Fruit fly (Drosophila melanogaster): ENCODE data around the gene Aven.
A peak's percentile ranks its signal among the peaks of the same experiment; 100 is the strongest.

Aven gene

dm6 chrX:12591223-12592120 is 38.0 kb downstream of the Aven start:
- TF ChIP-seq ken (GFP tag; IDR thresholded peaks at IDR 0.05) (no peak), CG17568 (GFP tag; optimal IDR thresholded peaks at IDR 0.05) (no peak), CG10321 (GFP tag; IDR thresholded peaks at IDR 0.05) (no peak), PHDP (tag; optimal IDR thresholded peaks at IDR 0.05) (peak; percentile 25), Hr3 (GFP tag; optimal IDR thresholded peaks at IDR 0.05) (peak; percentile 22), scrt (GFP tag; optimal IDR thresholded peaks at IDR 0.05) (no peak), al (GFP tag; IDR thresholded peaks at IDR 0.05) (no peak), CG14014 (GFP tag; IDR thresholded peaks at IDR 0.05) (0 out of 2 replicates have a peak, but pooled peaks have one; percentile 12), twi (tag; optimal IDR thresholded peaks at IDR 0.05) (peak; percentile 13), CG8388 (GFP tag; optimal IDR thresholded peaks at IDR 0.05) (peak; percentile 39), Asciz (GFP tag; optimal IDR thresholded peaks at IDR 0.05) (peak; percentile 31), CG43689 (GFP tag; IDR thresholded peaks at IDR 0.05) (no peak), CG1603 (tag; optimal IDR thresholded peaks at IDR 0.05) (peak; percentile 46), Nf-YC (tag; optimal IDR thresholded peaks at IDR 0.05) (peak; percentile 56), D19B (GFP tag; optimal IDR thresholded peaks at IDR 0.05) (no peak), hbn (GFP tag; IDR thresholded peaks at IDR 0.05; ENCODE audit: partially characterized antibody) (no peak), CG14050 (GFP tag; IDR thresholded peaks at IDR 0.05) (no peak), CG32532 (GFP tag; IDR thresholded peaks at IDR 0.05) (peak; percentile 42; the same call in 1 of the 2 replicates), CG2202 (tag; optimal IDR thresholded peaks at IDR 0.05) (no peak), Nf-YB (GFP tag; optimal IDR thresholded peaks at IDR 0.05) (peak; percentile 46), CG10959 (GFP tag; IDR thresholded peaks at IDR 0.05) (no peak), CG1024 (GFP tag; IDR thresholded peaks at IDR 0.05) (0 out of 2 replicates have a peak, but pooled peaks have one; percentile 5), pho (GFP tag; optimal IDR thresholded peaks at IDR 0.05) (peak; percentile 19), grau (tag; optimal IDR thresholded peaks at IDR 0.05) (peak; percentile 48), dmrt11E (tag; optimal IDR thresholded peaks at IDR 0.05) (peak; percentile 50), Chrac-16 (GFP tag; optimal IDR thresholded peaks at IDR 0.05) (peak; percentile 58), CG13624 (GFP tag; optimal IDR thresholded peaks at IDR 0.05) (peak; percentile 12), unc-4 (GFP tag; IDR thresholded peaks at IDR 0.05; ENCODE audit: partially characterized antibody) (no peak), tup (GFP tag; optimal IDR thresholded peaks at IDR 0.05) (no peak), MESR4 (GFP tag; optimal IDR thresholded peaks at IDR 0.05) (peak; percentile 64), CG11696 (GFP tag; IDR thresholded peaks at IDR 0.05) (no peak), CG7839 (tag; optimal IDR thresholded peaks at IDR 0.05) (peak; percentile 50), CG6854 (GFP tag; optimal IDR thresholded peaks at IDR 0.05) (peak; percentile 36), phol (tag; optimal IDR thresholded peaks at IDR 0.05) (peak; percentile 63), kay (GFP tag; optimal IDR thresholded peaks at IDR 0.05) (peak; percentile 77), CG10979 (tag; optimal IDR thresholded peaks at IDR 0.05) (peak; percentile 66), Ptx1 (GFP tag; IDR thresholded peaks at IDR 0.05) (0 out of 2 replicates have a peak, but pooled peaks have one; percentile 16), Hr78 (GFP tag; optimal IDR thresholded peaks at IDR 0.05) (peak in 1 of 2 experiments; percentile 66), cg (GFP tag; optimal IDR thresholded peaks at IDR 0.05) (peak; percentile 96), Awh (GFP tag; IDR thresholded peaks at IDR 0.05) (no peak), Atf3 (GFP tag; optimal IDR thresholded peaks at IDR 0.05) (peak; percentile 43), CG17385 (GFP tag; optimal IDR thresholded peaks at IDR 0.05) (peak; percentile 41), vfl (GFP tag; optimal IDR thresholded peaks at IDR 0.05) (no peak), CG6654 (GFP tag; optimal IDR thresholded peaks at IDR 0.05) (peak; percentile 32), Bteb2 (GFP tag; optimal IDR thresholded peaks at IDR 0.05) (peak; percentile 31), nerfin-2 (GFP tag; IDR thresholded peaks at IDR 0.05; ENCODE audit: partially characterized antibody) (peak; percentile 14; the same call in 1 of the 2 replicates), CG2120 (GFP tag; optimal IDR thresholded peaks at IDR 0.05) (peak; percentile 31), gsb-n (tag; optimal IDR thresholded peaks at IDR 0.05) (peak; percentile 35)
